Worm (Caenorhabditis elegans) whole organism, midembryonic: ENCODE results near the gene Y59A8B.21.

Source experiments
- flt-1 ChIP-seq: fragments of 200-800 bp; sonication (Bioruptor generic); IDR thresholded peaks from 2 replicates; pipeline ENCODE4 v1.3.6; 2022; ENCODE audit warnings: missing genetic modification characterization, missing compliant biosample characterization
- ref-1 ChIP-seq: fragments of 200-800 bp; sonication (Bioruptor generic); conservative IDR thresholded peaks from 2 replicates; pipeline ENCODE4 v1.3.6; 2022; ENCODE audit warnings: missing genetic modification reagents, missing genetic modification characterization, missing compliant biosample characterization
- tab-1 ChIP-seq: fragments of 200-800 bp; sonication (Bioruptor generic); IDR thresholded peaks from 2 replicates; pipeline ENCODE4 v1.3.6; 2022; ENCODE audit warnings: missing genetic modification characterization, missing compliant biosample characterization

ce11 chrV:18017226-18017625 is 31.2 kb downstream of the Y59A8B.21 start, which contains the start of gene srh-134:
- TF ChIP-seq ref-1 (GFP tag; lab: Robert Waterston, UW) (no peak), tab-1 (GFP tag; lab: Robert Waterston, UW) (no peak), flt-1 (no peak)
